Fruit fly (Drosophila melanogaster) whole organism, embryonic: Measurements from ENCODE around the gene LUBEL.
A peak's percentile ranks its signal among the peaks of the same experiment; 100 is the strongest.

Experiments
- Awh ChIP-seq: fragments of 200-800 bp; sonication (Bioruptor generic); IDR thresholded peaks from 2 replicates; pipeline ENCODE4, ENCODE4 v1.3.6; 2022; ENCODE audit warnings: missing biosample characterization, missing genetic modification characterization
- CG10565 ChIP-seq: fragments of 200-800 bp; sonication (Bioruptor generic); optimal IDR thresholded peaks from 3 replicates; lab custom pipeline; 2016; ENCODE audit warnings: missing biosample characterization, mild to moderate bottlenecking, missing genetic modification characterization
- CG16813 ChIP-seq: fragments of 200-800 bp; sonication (Bioruptor generic); IDR thresholded peaks from 3 replicates; pipeline ENCODE4 v1.3.6; 2022; ENCODE audit warnings: missing biosample characterization, missing genetic modification characterization; ENCODE audit not compliant: partially characterized antibody
- CG2199 ChIP-seq: fragments of 200-800 bp; sonication (Bioruptor generic); IDR thresholded peaks from 3 replicates; pipeline ENCODE4 v1.3.6; 2022; ENCODE audit warnings: missing biosample characterization, missing genetic modification characterization
- CG2875 ChIP-seq: fragments of 200-800 bp; sonication (Bioruptor generic); optimal IDR thresholded peaks from 2 replicates; lab custom pipeline; 2017; ENCODE audit warnings: missing biosample characterization, mild to moderate bottlenecking, missing genetic modification characterization, missing genetic modification reagents
- CG31224 ChIP-seq: fragments of 200-800 bp; sonication (Bioruptor generic); IDR thresholded peaks from 2 replicates; pipeline ENCODE4 v1.3.6; 2022; ENCODE audit warnings: missing biosample characterization, missing genetic modification characterization
- CG3847 ChIP-seq: fragments of 200-800 bp; sonication (Bioruptor generic); IDR thresholded peaks from 2 replicates; pipeline ENCODE4 v1.3.6; 2022; ENCODE audit warnings: missing biosample characterization, missing genetic modification characterization
- CG6175 ChIP-seq: fragments of 200-800 bp; sonication (Bioruptor generic); IDR thresholded peaks from 3 replicates; pipeline ENCODE4 v1.3.6; 2022; ENCODE audit warnings: missing biosample characterization, missing genetic modification characterization
- CG7357 ChIP-seq: fragments of 200-800 bp; sonication (Bioruptor generic); IDR thresholded peaks from 3 replicates; pipeline ENCODE4 v1.3.6; 2022; ENCODE audit warnings: missing biosample characterization, missing genetic modification characterization
- CG8924 ChIP-seq: fragments of 200-800 bp; optimal IDR thresholded peaks from 3 replicates; lab custom pipeline; 2019; ENCODE audit warnings: missing biosample characterization, mild to moderate bottlenecking, missing genetic modification characterization, moderate library complexity
- CG9876 ChIP-seq: fragments of 200-800 bp; sonication (Bioruptor generic); optimal IDR thresholded peaks from 2 replicates; lab custom pipeline; 2016; ENCODE audit warnings: missing biosample characterization, missing genetic modification characterization
- CrebB ChIP-seq: fragments of 200-800 bp; sonication (Bioruptor generic); optimal IDR thresholded peaks from 3 replicates; lab custom pipeline; 2018; ENCODE audit warnings: missing biosample characterization, mild to moderate bottlenecking, missing genetic modification characterization
- Dll ChIP-seq: fragments of 200-800 bp; sonication (Bioruptor generic); IDR thresholded peaks from 4 replicates; pipeline ENCODE4 v1.3.6; 2022; ENCODE audit warnings: missing biosample characterization, missing genetic modification characterization; ENCODE audit not compliant: partially characterized antibody
- Ets65A ChIP-seq: fragments of 200-800 bp; sonication (Bioruptor generic); peaks from one replicate; lab custom pipeline; 2016; ENCODE audit warnings: missing biosample characterization, missing genetic modification characterization
- HLH4C ChIP-seq: fragments of 200-800 bp; sonication (Bioruptor generic); IDR thresholded peaks from 3 replicates; pipeline ENCODE4 v1.3.6; 2022; ENCODE audit warnings: missing biosample characterization, missing genetic modification characterization; ENCODE audit not compliant: partially characterized antibody
- Med ChIP-seq: fragments of 200-800 bp; sonication (Bioruptor generic); peaks from one replicate; lab custom pipeline; 2016; ENCODE audit warnings: missing biosample characterization, missing genetic modification characterization, mild to moderate bottlenecking, inconsistent platforms, moderate library complexity
- NC2α ChIP-seq: fragments of 200-800 bp; sonication (Bioruptor generic); optimal IDR thresholded peaks from 2 replicates; lab custom pipeline; 2016; ENCODE audit warnings: missing biosample characterization, missing genetic modification characterization
- Opbp ChIP-seq: fragments of 200-800 bp; sonication (Bioruptor generic); IDR thresholded peaks from 3 replicates; pipeline ENCODE4 v1.3.6; 2022; ENCODE audit warnings: missing biosample characterization, missing genetic modification characterization; ENCODE audit not compliant: partially characterized antibody
- Sox100B ChIP-seq: fragments of 200-800 bp; sonication (Bioruptor generic); optimal IDR thresholded peaks from 3 replicates; lab custom pipeline; 2018; ENCODE audit warnings: missing biosample characterization, mild to moderate bottlenecking, missing genetic modification characterization
- Sox102F ChIP-seq: fragments of 200-800 bp; sonication (Bioruptor generic); optimal IDR thresholded peaks from 2 replicates; lab custom pipeline; 2018; ENCODE audit warnings: missing biosample characterization, mild to moderate bottlenecking, missing genetic modification characterization, moderate library complexity
- Ssrp ChIP-seq: fragments of 200-800 bp; sonication (Bioruptor generic); optimal IDR thresholded peaks from 2 replicates; lab custom pipeline; 2018; ENCODE audit warnings: missing biosample characterization, mild to moderate bottlenecking, missing genetic modification characterization, moderate library complexity
- cad ChIP-seq: fragments of >200 bp; optimal IDR thresholded peaks from 2 replicates; lab custom pipeline; 2017; ENCODE audit warnings: missing biosample characterization, missing genetic modification characterization
- cg ChIP-seq: fragments of 200-800 bp; sonication (Bioruptor generic); optimal IDR thresholded peaks from 3 replicates; lab custom pipeline; 2019; ENCODE audit warnings: missing biosample characterization, mild to moderate bottlenecking, missing genetic modification characterization, moderate library complexity
- crol ChIP-seq: fragments of 200-800 bp; sonication (Bioruptor generic); IDR thresholded peaks from 2 replicates; pipeline ENCODE4 v1.3.6; 2022; ENCODE audit warnings: missing biosample characterization, missing genetic modification characterization
- dysf ChIP-seq: fragments of 200-800 bp; sonication (Bioruptor generic); IDR thresholded peaks from 3 replicates; pipeline ENCODE4 v1.3.6; 2022; ENCODE audit warnings: missing biosample characterization, missing genetic modification characterization
- eyg ChIP-seq: fragments of 200-800 bp; sonication (Bioruptor generic); optimal IDR thresholded peaks from 3 replicates; lab custom pipeline; 2016; ENCODE audit warnings: missing biosample characterization, missing genetic modification characterization
- fd64A ChIP-seq: fragments of 200-800 bp; sonication (Bioruptor generic); optimal IDR thresholded peaks from 3 replicates; lab custom pipeline; 2018; ENCODE audit warnings: missing biosample characterization, mild to moderate bottlenecking, missing genetic modification characterization
- gce ChIP-seq: fragments of 200-800 bp; sonication (Bioruptor generic); IDR thresholded peaks from 3 replicates; pipeline ENCODE4 v1.3.6; 2022; ENCODE audit warnings: missing biosample characterization, missing genetic modification characterization
- gcm ChIP-seq: fragments of 200-800 bp; sonication (Bioruptor generic); optimal IDR thresholded peaks from 2 replicates; lab custom pipeline; 2019; ENCODE audit warnings: missing biosample characterization, mild to moderate bottlenecking, missing genetic modification characterization, moderate library complexity
- gfzf ChIP-seq: fragments of 200-800 bp; sonication (Bioruptor generic); optimal IDR thresholded peaks from 2 replicates; lab custom pipeline; 2016; ENCODE audit warnings: missing biosample characterization, mild to moderate bottlenecking, missing genetic modification characterization, moderate library complexity
- gsb ChIP-seq: fragments of 200-800 bp; sonication (Bioruptor generic); IDR thresholded peaks from 2 replicates; pipeline ENCODE4 v1.3.6; 2022; ENCODE audit warnings: missing biosample characterization, missing genetic modification characterization
- inv ChIP-seq: fragments of 200-800 bp; sonication (Bioruptor generic); IDR thresholded peaks from 2 replicates; pipeline ENCODE4 v1.3.6; 2022; ENCODE audit warnings: missing biosample characterization, missing genetic modification characterization; ENCODE audit not compliant: partially characterized antibody
- kah ChIP-seq: fragments of 200-800 bp; sonication (Bioruptor generic); optimal IDR thresholded peaks from 2 replicates; lab custom pipeline; 2018; ENCODE audit warnings: missing biosample characterization, mild to moderate bottlenecking, missing genetic modification characterization
- knrl ChIP-seq: fragments of 200-800 bp; sonication (Bioruptor generic); IDR thresholded peaks from 3 replicates; pipeline ENCODE4 v1.3.6; 2022; ENCODE audit warnings: missing biosample characterization, missing genetic modification characterization; ENCODE audit not compliant: partially characterized antibody
- lab ChIP-seq: fragments of 200-800 bp; sonication (Bioruptor generic); optimal IDR thresholded peaks from 3 replicates; lab custom pipeline; 2017; ENCODE audit warnings: missing biosample characterization, missing genetic modification characterization, mild to moderate bottlenecking, moderate library complexity, missing genetic modification reagents
- lilli ChIP-seq: fragments of 200-800 bp; sonication (Bioruptor generic); optimal IDR thresholded peaks from 3 replicates; lab custom pipeline; 2016; ENCODE audit warnings: missing biosample characterization, missing genetic modification characterization
- mld ChIP-seq: fragments of 200-800 bp; sonication (Bioruptor generic); IDR thresholded peaks from 3 replicates; pipeline ENCODE4 v1.3.6; 2022; ENCODE audit warnings: missing biosample characterization, missing genetic modification characterization; ENCODE audit not compliant: partially characterized antibody
- nmo ChIP-seq: fragments of 200-800 bp; sonication (Bioruptor generic); optimal IDR thresholded peaks from 2 replicates; lab custom pipeline; 2018; ENCODE audit warnings: missing biosample characterization, mild to moderate bottlenecking, missing genetic modification characterization, moderate library complexity
- odd ChIP-seq: fragments of 200-800 bp; sonication (Bioruptor generic); optimal IDR thresholded peaks from 2 replicates; lab custom pipeline; 2017; ENCODE audit warnings: missing biosample characterization, mild to moderate bottlenecking, missing genetic modification characterization
- pfk ChIP-seq: fragments of 200-800 bp; sonication (Bioruptor generic); optimal IDR thresholded peaks from 2 replicates; lab custom pipeline; 2018; ENCODE audit warnings: missing biosample characterization, mild to moderate bottlenecking, missing genetic modification characterization, moderate library complexity
- pnt ChIP-seq: fragments of 200-800 bp; sonication (Bioruptor generic); optimal IDR thresholded peaks from 3 replicates; lab custom pipeline; 2016; ENCODE audit warnings: missing biosample characterization, missing genetic modification characterization
- sens ChIP-seq: fragments of 200-800 bp; sonication (Bioruptor generic); peaks from one replicate; lab custom pipeline; 2016; ENCODE audit warnings: missing biosample characterization, missing genetic modification characterization
- sens-2 ChIP-seq: fragments of 200-800 bp; sonication (Bioruptor generic); IDR thresholded peaks from 2 replicates; pipeline ENCODE4 v1.3.6; 2022; ENCODE audit warnings: missing biosample characterization, missing genetic modification characterization
- slp2 ChIP-seq: fragments of 200-800 bp; sonication (Bioruptor generic); optimal IDR thresholded peaks from 2 replicates; lab custom pipeline; 2016; ENCODE audit warnings: missing biosample characterization, missing genetic modification characterization
- sob ChIP-seq: fragments of 200-800 bp; sonication (Bioruptor generic); IDR thresholded peaks from 2 replicates; pipeline ENCODE4 v1.3.6; 2022; ENCODE audit warnings: missing biosample characterization, missing genetic modification characterization
- sqz ChIP-seq: fragments of 200-800 bp; sonication (Bioruptor generic); optimal IDR thresholded peaks from 3 replicates; lab custom pipeline; 2018; ENCODE audit warnings: missing biosample characterization, mild to moderate bottlenecking, missing genetic modification characterization
- vvl ChIP-seq: fragments of 200-800 bp; sonication (Bioruptor generic); IDR thresholded peaks from 2 replicates; pipeline ENCODE4 v1.3.6; 2022; ENCODE audit warnings: missing biosample characterization, missing genetic modification characterization

Gene LUBEL

dm6 chr2L:6784235-6784634 lies 11.7 kb upstream of the LUBEL start:
- TF ChIP-seq Awh: 0 out of 2 replicates have a peak, but pooled peaks have one; percentile 16
- no peak for TF ChIP-seq lilli (GFP tag; lab: Kevin White, UChicago)
- peak; percentile 36 for TF ChIP-seq Med (GFP tag; lab: Kevin White, UChicago)
- peak; percentile 43 for TF ChIP-seq sqz (GFP tag; lab: Kevin White, UChicago)
- no peak for TF ChIP-seq CG8924 (tag; lab: Kevin White, UChicago)
- TF ChIP-seq sens (GFP tag; lab: Kevin White, UChicago): peak; percentile 65
- no peak for TF ChIP-seq Sox102F (GFP tag; lab: Kevin White, UChicago)
- no peak for TF ChIP-seq NC2α (GFP tag; lab: Kevin White, UChicago)
- TF ChIP-seq Ssrp (tag; lab: Kevin White, UChicago): no peak

DNA sequence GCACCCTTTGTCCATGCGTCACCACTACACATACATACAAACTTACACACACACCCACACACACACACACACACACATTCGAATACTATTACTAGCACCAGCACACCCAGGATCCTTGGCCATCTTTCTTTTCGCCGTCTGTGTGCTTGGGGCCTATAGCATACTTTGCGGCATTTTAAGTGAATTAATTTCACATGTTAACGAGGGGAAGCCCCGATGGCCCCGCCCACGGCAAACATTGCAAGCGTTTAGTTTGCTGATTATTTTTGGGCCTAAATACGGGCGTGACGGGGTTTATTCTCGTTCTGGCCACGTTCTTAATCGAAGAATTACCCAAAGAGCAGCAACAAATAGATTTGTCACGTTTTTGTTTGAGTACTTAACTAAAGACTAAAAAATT lies 10.8 kb upstream of the LUBEL start:
- TF ChIP-seq dysf (peak; percentile 23; the same call in 1 of the 3 replicates), HLH4C (GFP tag; lab: Robert Waterston, UW) (0 out of 3 replicates have a peak, but pooled peaks have one; percentile 13), Med (GFP tag; lab: Kevin White, UChicago) (peak; percentile 39), Ets65A (GFP tag; lab: Kevin White, UChicago) (peak; percentile 16), vvl (GFP tag; lab: Robert Waterston, UW) (peak; percentile 10; the same call in 1 of the 2 replicates), CG10565 (GFP tag; lab: Kevin White, UChicago) (no peak), gcm (no peak), gce (GFP tag; lab: Robert Waterston, UW) (0 out of 3 replicates have a peak, but pooled peaks have one; percentile 35), CG2199 (GFP tag; lab: Robert Waterston, UW) (0 out of 3 replicates have a peak, but pooled peaks have one; percentile 31), CG6175 (GFP tag; lab: Robert Waterston, UW) (no peak), crol (GFP tag; lab: Robert Waterston, UW) (peak; percentile 59), Sox100B (GFP tag; lab: Kevin White, UChicago) (no peak), cg (GFP tag; lab: Kevin White, UChicago) (peak; percentile 38)

DNA sequence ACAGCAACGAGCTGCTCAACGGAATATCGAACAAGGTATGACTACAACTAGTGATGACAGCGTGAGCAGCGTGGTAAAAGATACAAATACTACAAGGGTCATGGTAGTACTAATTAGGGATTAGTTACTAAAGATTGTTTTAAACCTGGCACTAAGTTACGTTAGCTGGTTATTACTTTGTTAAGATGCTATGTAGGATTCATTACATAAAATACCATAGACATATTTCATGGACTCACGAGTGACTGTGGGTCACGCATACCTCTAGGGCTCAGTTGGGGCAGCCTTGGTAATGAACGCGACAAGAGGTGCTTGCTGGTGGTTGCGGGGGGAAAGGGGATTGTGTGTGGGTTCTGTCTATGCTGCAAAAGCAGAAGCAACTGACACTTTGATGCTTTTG lies 2.3 kb upstream of the LUBEL start:
- TF ChIP-seq CrebB (tag; lab: Kevin White, UChicago) (no peak), CG7357 (no peak), inv (GFP tag; lab: Robert Waterston, UW) (0 out of 2 replicates have a peak, but pooled peaks have one; percentile 11), eyg (GFP tag; lab: Kevin White, UChicago) (no peak), lab (GFP tag; lab: Kevin White, UChicago) (no peak), knrl (GFP tag; lab: Robert Waterston, UW) (peak; percentile 60; the same call in 2 of the 3 replicates), odd (no peak), gsb (GFP tag; lab: Robert Waterston, UW) (no peak), pnt (no peak), HLH4C (GFP tag; lab: Robert Waterston, UW) (0 out of 3 replicates have a peak, but pooled peaks have one; percentile 34), fd64A (no peak), sob (GFP tag; lab: Robert Waterston, UW) (0 out of 2 replicates have a peak, but pooled peaks have one; percentile 18), CG3847 (GFP tag; lab: Robert Waterston, UW) (0 out of 2 replicates have a peak, but pooled peaks have one; percentile 15), kah (GFP tag; lab: Kevin White, UChicago) (no peak), slp2 (no peak), cad (GFP tag; lab: Kevin White, UChicago) (no peak), CG9876 (GFP tag; lab: Kevin White, UChicago) (no peak), Opbp (GFP tag; lab: Robert Waterston, UW) (no peak), pfk (no peak), CG31224 (GFP tag; lab: Robert Waterston, UW) (no peak), mld (GFP tag; lab: Robert Waterston, UW) (no peak), CG2199 (GFP tag; lab: Robert Waterston, UW) (no peak), Dll (GFP tag; lab: Robert Waterston, UW) (peak; percentile 84), gfzf (no peak), CG16813 (GFP tag; lab: Robert Waterston, UW) (peak; percentile 55; the same call in 2 of the 3 replicates), CG2875 (no peak), nmo (GFP tag; lab: Kevin White, UChicago) (no peak), sens-2 (no peak)
